Worm (Caenorhabditis elegans) whole organism, late embryonic: Measurements from ENCODE around the gene fard-1.
A peak's percentile ranks its signal among the peaks of the same experiment; 100 is the strongest.

Source experiments
- F13H6.1 ChIP-seq: sonication (generic microtip); optimal IDR thresholded peaks from 2 replicates; lab custom pipeline; 2016; ENCODE audit warnings: missing genetic modification characterization, missing compliant biosample characterization
- K09A11.1 ChIP-seq: sonication (generic microtip); optimal IDR thresholded peaks from 2 replicates; lab custom pipeline; 2017; ENCODE audit warnings: antibody characterized with exemption, mild to moderate bottlenecking, missing genetic modification characterization, missing compliant biosample characterization; ENCODE audit not compliant: insufficient read depth
- Y22D7AL.16 ChIP-seq: sonication (generic microtip); optimal IDR thresholded peaks from 2 replicates; lab custom pipeline; 2016; ENCODE audit warnings: missing genetic modification characterization, missing compliant biosample characterization
- ceh-14 ChIP-seq: sonication (generic microtip); optimal IDR thresholded peaks from 2 replicates; lab custom pipeline; 2016; ENCODE audit warnings: missing genotype, missing genetic modification characterization, missing compliant biosample characterization
- ceh-18 ChIP-seq: sonication (generic microtip); optimal IDR thresholded peaks from 2 replicates; lab custom pipeline; 2016; ENCODE audit warnings: missing genetic modification characterization, missing compliant biosample characterization
- ceh-30 ChIP-seq: fragments of 150-350 bp; optimal IDR thresholded peaks from 2 replicates; lab custom pipeline; 2014; ENCODE audit warnings: missing biosample characterization, missing genetic modification characterization
- ceh-45 ChIP-seq: fragments of 200-800 bp; sonication (Bioruptor generic); IDR thresholded peaks from 2 replicates; pipeline ENCODE4 v1.3.6; 2022; ENCODE audit warnings: missing genetic modification reagents, missing genetic modification characterization, missing compliant biosample characterization
- ceh-6 ChIP-seq: fragments of 200-800 bp; sonication (Bioruptor generic); optimal IDR thresholded peaks from 2 replicates; lab custom pipeline; 2018; ENCODE audit warnings: mild to moderate bottlenecking, missing genetic modification characterization, missing compliant biosample characterization
- che-1 ChIP-seq: sonication (generic microtip); optimal IDR thresholded peaks from 2 replicates; lab custom pipeline; 2016; ENCODE audit warnings: mild to moderate bottlenecking, missing genetic modification characterization, missing compliant biosample characterization
- dve-1 ChIP-seq: sonication (generic microtip); optimal IDR thresholded peaks from 2 replicates; lab custom pipeline; 2017; ENCODE audit warnings: antibody characterized with exemption, mild to moderate bottlenecking, missing genetic modification characterization, missing compliant biosample characterization
- elt-4 ChIP-seq: sonication (generic microtip); optimal IDR thresholded peaks from 2 replicates; lab custom pipeline; 2016; ENCODE audit warnings: missing genetic modification characterization, missing compliant biosample characterization
- eyg-1 ChIP-seq: sonication (generic microtip); optimal IDR thresholded peaks from 2 replicates; lab custom pipeline; 2016; ENCODE audit warnings: missing genotype, missing genetic modification characterization, missing compliant biosample characterization
- fax-1 ChIP-seq: sonication (generic microtip); optimal IDR thresholded peaks from 2 replicates; lab custom pipeline; 2016; ENCODE audit warnings: missing genotype, missing genetic modification characterization, missing compliant biosample characterization
- fkh-10 ChIP-seq: fragments of 150-350 bp; optimal IDR thresholded peaks from 2 replicates; lab custom pipeline; 2014; ENCODE audit warnings: missing biosample characterization, missing genetic modification reagents, missing genetic modification characterization
- fkh-6 ChIP-seq: sonication (generic microtip); optimal IDR thresholded peaks from 2 replicates; lab custom pipeline; 2016; ENCODE audit warnings: missing genetic modification characterization, missing compliant biosample characterization
- gmeb-2 ChIP-seq: sonication (generic microtip); optimal IDR thresholded peaks from 2 replicates; lab custom pipeline; 2016; ENCODE audit warnings: missing genetic modification characterization, inconsistent platforms, missing compliant biosample characterization
- hlh-13 ChIP-seq: fragments of 200-800 bp; sonication (Bioruptor generic); optimal IDR thresholded peaks from 2 replicates; lab custom pipeline; 2018; ENCODE audit warnings: mild to moderate bottlenecking, missing genetic modification characterization, missing compliant biosample characterization
- hlh-30 ChIP-seq: sonication (generic microtip); optimal IDR thresholded peaks from 2 replicates; lab custom pipeline; 2017; ENCODE audit warnings: antibody characterized with exemption, missing genetic modification characterization, missing compliant biosample characterization; ENCODE audit not compliant: insufficient read depth
- hlh-8 ChIP-seq: sonication (generic microtip); optimal IDR thresholded peaks from 2 replicates; lab custom pipeline; 2016; ENCODE audit warnings: missing genotype, missing genetic modification characterization, missing compliant biosample characterization
- lin-11 ChIP-seq: fragments of 200-800 bp; sonication (Bioruptor generic); optimal IDR thresholded peaks from 2 replicates; lab custom pipeline; 2018; ENCODE audit warnings: mild to moderate bottlenecking, missing genetic modification characterization, missing compliant biosample characterization
- mec-3 ChIP-seq: sonication (generic microtip); optimal IDR thresholded peaks from 2 replicates; lab custom pipeline; 2016; ENCODE audit warnings: borderline replicate concordance, missing genetic modification characterization, missing compliant biosample characterization
- nfya-1 ChIP-seq: sonication (generic microtip); optimal IDR thresholded peaks from 2 replicates; lab custom pipeline; 2017; ENCODE audit warnings: missing genetic modification characterization, mild to moderate bottlenecking, missing compliant biosample characterization, antibody characterized with exemption, moderate library complexity
- nhr-11 ChIP-seq: fragments of 150-350 bp; optimal IDR thresholded peaks from 2 replicates; lab custom pipeline; 2014; ENCODE audit warnings: missing biosample characterization, missing genetic modification characterization
- nhr-232 ChIP-seq: sonication (generic microtip); optimal IDR thresholded peaks from 2 replicates; lab custom pipeline; 2016; ENCODE audit warnings: missing genetic modification characterization, missing compliant biosample characterization
- odd-2 ChIP-seq: sonication (generic microtip); optimal IDR thresholded peaks from 2 replicates; lab custom pipeline; 2017; ENCODE audit warnings: antibody characterized with exemption, mild to moderate bottlenecking, missing genetic modification characterization, missing compliant biosample characterization
- pha-4 ChIP-seq: fragments of 150-350 bp; optimal IDR thresholded peaks from 2 replicates; lab custom pipeline; 2018; ENCODE audit warnings: missing biosample characterization, missing genetic modification reagents, missing genetic modification characterization
- ref-2 ChIP-seq: sonication (generic microtip); optimal IDR thresholded peaks from 2 replicates; lab custom pipeline; 2016; ENCODE audit warnings: missing genetic modification characterization, missing compliant biosample characterization
- sdc-2 ChIP-seq: sonication (generic microtip); optimal IDR thresholded peaks from 2 replicates; lab custom pipeline; 2016; ENCODE audit warnings: missing genotype, missing genetic modification characterization, missing compliant biosample characterization
- syd-9 ChIP-seq: sonication (generic microtip); optimal IDR thresholded peaks from 2 replicates; lab custom pipeline; 2016; ENCODE audit warnings: mild to moderate bottlenecking, missing genetic modification characterization, moderate library complexity, missing compliant biosample characterization
- unc-3 ChIP-seq, 2 experiments: fragments of 200-800 bp in 1 of 2; sonication (Bioruptor generic) in 1 of 2; sonication (generic microtip) in 1 of 2; conservative IDR thresholded peaks in 1 of 2; optimal IDR thresholded peaks in 1 of 2; 2 replicates each; pipeline versions ENCODE4 v1.3.6 to Lab custom; 2016 to 2022; ENCODE audit warnings: missing compliant biosample characterization in 2 of 2, missing genetic modification characterization in 2 of 2, missing genetic modification reagents in 1 of 2
- unc-42 ChIP-seq: sonication (generic microtip); optimal IDR thresholded peaks from 2 replicates; lab custom pipeline; 2016; ENCODE audit warnings: missing genotype, missing genetic modification characterization, missing compliant biosample characterization
- unc-55 ChIP-seq: sonication (generic microtip); optimal IDR thresholded peaks from 2 replicates; lab custom pipeline; 2017; ENCODE audit warnings: missing biosample characterization, missing genetic modification reagents, missing genetic modification characterization
- unc-86 ChIP-seq: sonication (generic microtip); optimal IDR thresholded peaks from 2 replicates; lab custom pipeline; 2016; ENCODE audit warnings: missing genetic modification characterization, missing compliant biosample characterization

The fard-1 gene

ce11 chrX:2970212-2970611 lies 37.1 kb downstream of the fard-1 start:
- no peak for TF ChIP-seq ceh-45 (GFP tag; lab: Robert Waterston, UW)
- TF ChIP-seq unc-3 (GFP tag; conservative IDR thresholded peaks at IDR 0.05; lab: Robert Waterston, UW), result no peak
- no peak for TF ChIP-seq unc-3 (tag; optimal IDR thresholded peaks at IDR 0.05; lab: Kevin White, UChicago)
- no peak for TF ChIP-seq unc-86
- TF ChIP-seq nfya-1, result no peak
- no peak for TF ChIP-seq lin-11
- no peak for TF ChIP-seq ceh-14 (tag; lab: Kevin White, UChicago)
- no peak for TF ChIP-seq fkh-10 (GFP tag; lab: Kevin White, UChicago)
- TF ChIP-seq ref-2 (tag; lab: Kevin White, UChicago), result no peak
- no peak for TF ChIP-seq unc-42 (tag; lab: Kevin White, UChicago)
- no peak for TF ChIP-seq nhr-11
- TF ChIP-seq fax-1 (tag; lab: Kevin White, UChicago), result no peak
- TF ChIP-seq F13H6.1 (tag; lab: Kevin White, UChicago), result no peak
- TF ChIP-seq pha-4 (tag; lab: Kevin White, UChicago), result no peak
- TF ChIP-seq fkh-6 (tag; lab: Kevin White, UChicago), result no peak
- TF ChIP-seq mec-3 (tag; lab: Kevin White, UChicago), result no peak
- TF ChIP-seq dve-1 (tag; lab: Kevin White, UChicago), result no peak
- no peak for TF ChIP-seq K09A11.1 (tag; lab: Kevin White, UChicago)
- no peak for TF ChIP-seq ceh-18 (tag; lab: Kevin White, UChicago)
- no peak for TF ChIP-seq nhr-232 (tag; lab: Kevin White, UChicago)

- TF ChIP-seq odd-2 (tag; lab: Kevin White, UChicago) (no peak), elt-4 (tag; lab: Kevin White, UChicago) (no peak), sdc-2 (no peak), nhr-232 (tag; lab: Kevin White, UChicago) (no peak), lin-11 (no peak), ceh-30 (tag; lab: Kevin White, UChicago) (no peak), gmeb-2 (tag; lab: Kevin White, UChicago) (no peak), dve-1 (tag; lab: Kevin White, UChicago) (no peak), mec-3 (tag; lab: Kevin White, UChicago) (no peak), unc-55 (GFP tag; lab: Kevin White, UChicago) (no peak), hlh-8 (tag; lab: Kevin White, UChicago) (no peak)
Observed at ce11 chrX:2970804-2971395, 37.7 kb downstream of the fard-1 start.

- TF ChIP-seq fkh-6 (tag; lab: Kevin White, UChicago), result no peak
- TF ChIP-seq Y22D7AL.16 (tag; lab: Kevin White, UChicago), result no peak
- peak; percentile 21 for TF ChIP-seq ceh-18 (tag; lab: Kevin White, UChicago)
- peak; percentile 71 for TF ChIP-seq hlh-30 (tag; lab: Kevin White, UChicago)
- peak; percentile 79 for TF ChIP-seq unc-55 (GFP tag; lab: Kevin White, UChicago)
- no peak for TF ChIP-seq hlh-8 (tag; lab: Kevin White, UChicago)
- TF ChIP-seq syd-9 (tag; lab: Kevin White, UChicago), result no peak
- TF ChIP-seq hlh-13 (GFP tag; lab: Kevin White, UChicago), result no peak
- no peak for TF ChIP-seq ceh-6 (GFP tag; lab: Kevin White, UChicago)
- TF ChIP-seq lin-11, result no peak
- TF ChIP-seq che-1 (tag; lab: Kevin White, UChicago), result no peak
- TF ChIP-seq eyg-1 (tag; lab: Kevin White, UChicago), result no peak
- TF ChIP-seq sdc-2, result no peak
- TF ChIP-seq pha-4 (tag; lab: Kevin White, UChicago), result no peak
Observed at ce11 chrX:2971542-2971988, 38.4 kb downstream of the fard-1 start.
